Fruit fly (Drosophila melanogaster) whole organism, embryonic: ENCODE data around the gene Nepl14.

Source experiments
- Ada2b ChIP-seq: fragments of 200-800 bp; sonication (Bioruptor generic); IDR thresholded peaks from 2 replicates; pipeline ENCODE4 v1.3.6; 2022; ENCODE audit warnings: missing biosample characterization, missing genetic modification characterization
- Antp ChIP-seq: fragments of 200-800 bp; sonication (Bioruptor generic); optimal IDR thresholded peaks from 3 replicates; lab custom pipeline; 2016; ENCODE audit warnings: missing biosample characterization, missing genetic modification characterization
- BEAF-32 ChIP-seq: fragments of 200-800 bp; sonication (Bioruptor generic); optimal IDR thresholded peaks from 3 replicates; lab custom pipeline; 2017; ENCODE audit warnings: missing biosample characterization, missing genetic modification characterization, mild to moderate bottlenecking, moderate library complexity, missing genetic modification reagents
- Bdp1 ChIP-seq: fragments of 200-800 bp; sonication (Bioruptor generic); optimal IDR thresholded peaks from 3 replicates; lab custom pipeline; 2016; ENCODE audit warnings: missing biosample characterization, missing genetic modification characterization
- CG10274 ChIP-seq: fragments of 200-800 bp; sonication (Bioruptor generic); optimal IDR thresholded peaks from 3 replicates; lab custom pipeline; 2017; ENCODE audit warnings: missing biosample characterization, mild to moderate bottlenecking, missing genetic modification characterization
- CG11695 ChIP-seq: fragments of 200-800 bp; sonication (Bioruptor generic); IDR thresholded peaks from 3 replicates; pipeline ENCODE4 v1.3.6; 2022; ENCODE audit warnings: missing biosample characterization, missing genetic modification characterization
- CG11696 ChIP-seq: fragments of 200-800 bp; sonication (Bioruptor generic); IDR thresholded peaks from 2 replicates; pipeline ENCODE4 v1.3.6; 2022; ENCODE audit warnings: missing biosample characterization, missing genetic modification characterization
- CG11723 ChIP-seq: fragments of 200-800 bp; sonication (Bioruptor generic); optimal IDR thresholded peaks from 2 replicates; lab custom pipeline; 2017; ENCODE audit warnings: missing biosample characterization, mild to moderate bottlenecking, missing genetic modification characterization
- CG1603 ChIP-seq: fragments of 200-800 bp; sonication (Bioruptor generic); optimal IDR thresholded peaks from 2 replicates; lab custom pipeline; 2019; ENCODE audit warnings: missing biosample characterization, mild to moderate bottlenecking, missing genetic modification characterization, moderate library complexity
- CG17385 ChIP-seq: fragments of 200-800 bp; sonication (Bioruptor generic); optimal IDR thresholded peaks from 3 replicates; lab custom pipeline; 2018; ENCODE audit warnings: missing biosample characterization, mild to moderate bottlenecking, missing genetic modification characterization
- CG1832 ChIP-seq: fragments of 200-800 bp; sonication (Bioruptor generic); optimal IDR thresholded peaks from 2 replicates; lab custom pipeline; 2017; ENCODE audit warnings: missing biosample characterization, mild to moderate bottlenecking, missing genetic modification characterization, inconsistent platforms
- CG3065 ChIP-seq: fragments of 200-800 bp; sonication (Bioruptor generic); optimal IDR thresholded peaks from 2 replicates; lab custom pipeline; 2016; ENCODE audit warnings: missing biosample characterization, missing genetic modification characterization
- CG32532 ChIP-seq: fragments of 200-800 bp; sonication (Bioruptor generic); IDR thresholded peaks from 2 replicates; pipeline ENCODE4 v1.3.6; 2022; ENCODE audit warnings: missing biosample characterization, missing genetic modification characterization
- CG6654 ChIP-seq: fragments of 200-800 bp; sonication (Bioruptor generic); optimal IDR thresholded peaks from 2 replicates; lab custom pipeline; 2017; ENCODE audit warnings: missing biosample characterization, mild to moderate bottlenecking, missing genetic modification characterization
- CG6813 ChIP-seq: fragments of 200-800 bp; sonication (Bioruptor generic); optimal IDR thresholded peaks from 2 replicates; lab custom pipeline; 2017; ENCODE audit warnings: missing biosample characterization, missing genetic modification characterization, mild to moderate bottlenecking, moderate library complexity, missing genetic modification reagents
- CG8281 ChIP-seq: fragments of 200-800 bp; sonication (Bioruptor generic); optimal IDR thresholded peaks from 2 replicates; lab custom pipeline; 2018; ENCODE audit warnings: missing biosample characterization, mild to moderate bottlenecking, missing genetic modification characterization, moderate library complexity
- CG8290 ChIP-seq, 3 experiments: fragments of 200-800 bp; sonication (Bioruptor generic); optimal IDR thresholded peaks; 2 replicates each; lab custom pipeline; 2016 to 2019; ENCODE audit warnings: missing biosample characterization in 3 of 3, missing genetic modification characterization in 3 of 3, mild to moderate bottlenecking in 2 of 3, moderate library complexity in 1 of 3
- CG8359 ChIP-seq: fragments of 200-800 bp; sonication (Bioruptor generic); optimal IDR thresholded peaks from 2 replicates; lab custom pipeline; 2017; ENCODE audit warnings: missing biosample characterization, mild to moderate bottlenecking, missing genetic modification characterization, borderline replicate concordance
- Drgx ChIP-seq: fragments of 200-800 bp; sonication (Bioruptor generic); IDR thresholded peaks from 2 replicates; pipeline ENCODE4 v1.3.6; 2022; ENCODE audit warnings: missing biosample characterization, missing genetic modification characterization
- Eip74EF ChIP-seq, 2 experiments: fragments of 200-800 bp in 1 of 2; fragments of >200 bp in 1 of 2; sonication (Bioruptor generic) in 1 of 2; optimal IDR thresholded peaks; 2 replicates each; lab custom pipeline; 2017 to 2019; ENCODE audit warnings: missing biosample characterization in 2 of 2, missing genetic modification characterization in 2 of 2, mild to moderate bottlenecking in 1 of 2, moderate library complexity in 1 of 2
- Fer2 ChIP-seq: fragments of 200-800 bp; sonication (Bioruptor generic); optimal IDR thresholded peaks from 2 replicates; lab custom pipeline; 2018; ENCODE audit warnings: missing biosample characterization, mild to moderate bottlenecking, missing genetic modification characterization, moderate library complexity
- GATAe ChIP-seq: fragments of 200-800 bp; sonication (Bioruptor generic); conservative IDR thresholded peaks from 2 replicates; pipeline ENCODE4 v1.3.6; 2022; ENCODE audit warnings: missing biosample characterization, missing genetic modification characterization
- Med ChIP-seq: fragments of 200-800 bp; sonication (Bioruptor generic); peaks from one replicate; lab custom pipeline; 2016; ENCODE audit warnings: missing biosample characterization, missing genetic modification characterization, mild to moderate bottlenecking, inconsistent platforms, moderate library complexity
- Poxn ChIP-seq: fragments of 200-800 bp; sonication (Bioruptor generic); IDR thresholded peaks from 2 replicates; pipeline ENCODE4 v1.3.6; 2022; ENCODE audit warnings: missing biosample characterization, missing genetic modification characterization
- Side ChIP-seq: fragments of 200-800 bp; sonication (Bioruptor generic); optimal IDR thresholded peaks from 2 replicates; lab custom pipeline; 2016; ENCODE audit warnings: missing biosample characterization, missing genetic modification characterization
- Ssrp ChIP-seq: fragments of 200-800 bp; sonication (Bioruptor generic); optimal IDR thresholded peaks from 2 replicates; lab custom pipeline; 2018; ENCODE audit warnings: missing biosample characterization, mild to moderate bottlenecking, missing genetic modification characterization, moderate library complexity
- Stat92E ChIP-seq, 3 experiments: fragments of >200 bp in 2 of 3; fragments of 200-800 bp in 1 of 3; sonication (Bioruptor generic) in 1 of 3; optimal IDR thresholded peaks; 2 replicates each; lab custom pipeline; 2017 to 2019; ENCODE audit warnings: missing biosample characterization in 3 of 3, missing genetic modification characterization in 3 of 3, mild to moderate bottlenecking in 1 of 3, moderate library complexity in 1 of 3
- Xrp1 ChIP-seq: fragments of 200-800 bp; sonication (Bioruptor generic); IDR thresholded peaks from 2 replicates; pipeline ENCODE4 v1.3.6; 2022; ENCODE audit warnings: missing biosample characterization, missing genetic modification characterization
- caup ChIP-seq: fragments of 200-800 bp; sonication (Bioruptor generic); optimal IDR thresholded peaks from 3 replicates; lab custom pipeline; 2017; ENCODE audit warnings: missing biosample characterization, mild to moderate bottlenecking, missing genetic modification characterization, moderate library complexity; ENCODE audit not compliant: severe bottlenecking
- cg ChIP-seq: fragments of 200-800 bp; sonication (Bioruptor generic); optimal IDR thresholded peaks from 3 replicates; lab custom pipeline; 2019; ENCODE audit warnings: missing biosample characterization, mild to moderate bottlenecking, missing genetic modification characterization, moderate library complexity
- chinmo ChIP-seq: fragments of 200-800 bp; sonication (Bioruptor generic); IDR thresholded peaks from 4 replicates; pipeline ENCODE4 v1.3.6; 2022; ENCODE audit warnings: missing biosample characterization, missing genetic modification characterization; ENCODE audit not compliant: partially characterized antibody
- ci ChIP-seq: fragments of 200-800 bp; sonication (Bioruptor generic); IDR thresholded peaks from 3 replicates; pipeline ENCODE4 v1.3.6; 2022; ENCODE audit warnings: missing biosample characterization, missing genetic modification characterization
- exex ChIP-seq: fragments of 200-800 bp; sonication (Bioruptor generic); optimal IDR thresholded peaks from 4 replicates; lab custom pipeline; 2018; ENCODE audit warnings: missing biosample characterization, mild to moderate bottlenecking, missing genetic modification characterization, moderate library complexity
- hkb ChIP-seq, 2 experiments: fragments of 200-800 bp in 1 of 2; fragments of >200 bp in 1 of 2; sonication (Bioruptor generic) in 1 of 2; IDR thresholded peaks in 1 of 2; optimal IDR thresholded peaks in 1 of 2; 2 replicates each; pipeline versions ENCODE4 v1.3.6 to Lab custom; 2017 to 2022; ENCODE audit warnings: missing biosample characterization in 1 of 2, missing genetic modification characterization in 1 of 2
- jigr1 ChIP-seq: fragments of 200-800 bp; sonication (Bioruptor generic); IDR thresholded peaks from 3 replicates; pipeline ENCODE4 v1.3.6; 2022; ENCODE audit warnings: missing biosample characterization, missing genetic modification characterization
- kah ChIP-seq: fragments of 200-800 bp; sonication (Bioruptor generic); optimal IDR thresholded peaks from 2 replicates; lab custom pipeline; 2018; ENCODE audit warnings: missing biosample characterization, mild to moderate bottlenecking, missing genetic modification characterization
- lov ChIP-seq, 2 experiments: fragments of 200-800 bp in 1 of 2; fragments of >200 bp in 1 of 2; sonication (Bioruptor generic) in 1 of 2; IDR thresholded peaks in 1 of 2; optimal IDR thresholded peaks in 1 of 2; 2 replicates in 1 of 2; 3 replicates in 1 of 2; pipeline versions ENCODE4 v1.3.6 to Lab custom; 2017 to 2022; ENCODE audit warnings: missing biosample characterization in 1 of 2, missing genetic modification characterization in 1 of 2
- nerfin-1 ChIP-seq: fragments of 200-800 bp; sonication (Bioruptor generic); optimal IDR thresholded peaks from 3 replicates; lab custom pipeline; 2019; ENCODE audit warnings: missing biosample characterization, mild to moderate bottlenecking, missing genetic modification characterization, moderate library complexity
- oc ChIP-seq: fragments of 200-800 bp; sonication (Bioruptor generic); optimal IDR thresholded peaks from 2 replicates; lab custom pipeline; 2018; ENCODE audit warnings: missing biosample characterization, mild to moderate bottlenecking, missing genetic modification characterization, moderate library complexity
- onecut ChIP-seq: fragments of 200-800 bp; sonication (Bioruptor generic); IDR thresholded peaks from 2 replicates; pipeline ENCODE4 v1.3.6; 2022; ENCODE audit warnings: missing biosample characterization, missing genetic modification characterization
- pan ChIP-seq, 4 experiments: fragments of >200 bp in 3 of 4; fragments of 200-800 bp in 1 of 4; sonication (Bioruptor generic) in 1 of 4; optimal IDR thresholded peaks in 3 of 4; IDR thresholded peaks in 1 of 4; 2 replicates each; pipeline versions ENCODE4 v1.3.6 to Lab custom; 2017 to 2022; ENCODE audit warnings: missing biosample characterization in 2 of 4, missing genetic modification characterization in 2 of 4, mixed read lengths in 1 of 4
- sd ChIP-seq: fragments of 200-800 bp; sonication (Bioruptor generic); optimal IDR thresholded peaks from 3 replicates; lab custom pipeline; 2018; ENCODE audit warnings: missing biosample characterization, mild to moderate bottlenecking, missing genetic modification characterization, moderate library complexity
- slbo ChIP-seq: fragments of 200-800 bp; sonication (Bioruptor generic); IDR thresholded peaks from 2 replicates; pipeline ENCODE4 v1.3.6; 2022; ENCODE audit warnings: missing biosample characterization, missing genetic modification characterization
- unpg ChIP-seq: fragments of 200-800 bp; sonication (Bioruptor generic); optimal IDR thresholded peaks from 3 replicates; lab custom pipeline; 2018; ENCODE audit warnings: missing biosample characterization, mild to moderate bottlenecking, missing genetic modification characterization, moderate library complexity

The Nepl14 gene

dm6 chr3R:22751111-22751510, 12.4 kb downstream of the Nepl14 start:
- TF ChIP-seq CG1832 (GFP tag; lab: Kevin White, UChicago) (no peak), CG17385 (GFP tag; lab: Kevin White, UChicago) (no peak), Med (GFP tag; lab: Kevin White, UChicago) (peak; percentile 75), CG8281 (tag; lab: Kevin White, UChicago) (no peak), unpg (GFP tag; lab: Kevin White, UChicago) (peak; percentile 2), cg (GFP tag; lab: Kevin White, UChicago) (peak; percentile 60), CG8290 (GFP tag; optimal IDR thresholded peaks at IDR 0.05; lab: Kevin White, UChicago) (no peak), CG8290 (tag; optimal IDR thresholded peaks at IDR 0.05; lab: Kevin White, UChicago) (peak in 1 of 2 experiments; percentile 5), Antp (GFP tag; lab: Kevin White, UChicago) (no peak), CG1603 (tag; lab: Kevin White, UChicago) (peak; percentile 3), onecut (GFP tag; lab: Robert Waterston, UW) (peak; percentile 49; the same call in 1 of the 2 replicates), CG11695 (GFP tag; lab: Robert Waterston, UW) (0 out of 3 replicates have a peak, but pooled peaks have one; percentile 17), ci (peak; percentile 5; the same call in 1 of the 3 replicates), Xrp1 (GFP tag; lab: Robert Waterston, UW) (0 out of 2 replicates have a peak, but pooled peaks have one; percentile 19), nerfin-1 (tag; lab: Kevin White, UChicago) (peak; percentile 15), BEAF-32 (GFP tag; lab: Kevin White, UChicago) (no peak), CG11696 (GFP tag; lab: Robert Waterston, UW) (peak; percentile 57), jigr1 (GFP tag; lab: Robert Waterston, UW) (no peak), slbo (GFP tag; lab: Robert Waterston, UW) (peak; percentile 15; the same call in 1 of the 2 replicates), hkb (optimal IDR thresholded peaks at IDR 0.05; lab: Kevin White, UChicago) (no peak), hkb (GFP tag; IDR thresholded peaks at IDR 0.05; lab: Robert Waterston, UW) (peak; percentile 35; the same call in 1 of the 2 replicates), pan (optimal IDR thresholded peaks at IDR 0.05; lab: Kevin White, UChicago) (no peak), pan (GFP tag; optimal IDR thresholded peaks at IDR 0.05 in 1 of 2, IDR thresholded peaks at IDR 0.05 in 1 of 2) (peak in 1 of 2 experiments; percentile 6), Ada2b (GFP tag; lab: Robert Waterston, UW) (peak; percentile 23; the same call in 1 of the 2 replicates), Drgx (0 out of 2 replicates have a peak, but pooled peaks have one; percentile 28)

dm6 chr3R:22750534-22750947, 13.0 kb downstream of the Nepl14 start, which contains the start of the genes rumi, CG7029 and Usp12-46:
rumi (minus strand) TSS chr3R:22750597.
CG7029 (plus strand) TSS chr3R:22750901.
Usp12-46 (plus strand) TSS chr3R:22750901.
- peak; percentile 66 for TF ChIP-seq Fer2
- peak; percentile 82 for TF ChIP-seq Bdp1
- TF ChIP-seq CG17385 (GFP tag; lab: Kevin White, UChicago), result peak; percentile 71
- TF ChIP-seq CG8290 (GFP tag; optimal IDR thresholded peaks at IDR 0.05; lab: Kevin White, UChicago), result peak; percentile 83
- peak in 1 of 2 experiments; percentile 86 for TF ChIP-seq CG8290 (tag; optimal IDR thresholded peaks at IDR 0.05; lab: Kevin White, UChicago)
- peak; percentile 86; the same call in 3 of the 4 replicates for TF ChIP-seq chinmo (GFP tag; lab: Robert Waterston, UW)
- TF ChIP-seq CG10274, result peak; percentile 10
- TF ChIP-seq Ssrp (tag; lab: Kevin White, UChicago), result peak; percentile 86
- no peak for TF ChIP-seq lov (optimal IDR thresholded peaks at IDR 0.05; lab: Kevin White, UChicago)
- TF ChIP-seq lov (GFP tag; IDR thresholded peaks at IDR 0.05; lab: Robert Waterston, UW), result peak; percentile 84; the same call in 2 of the 3 replicates
- TF ChIP-seq CG32532 (GFP tag; lab: Robert Waterston, UW), result peak; percentile 89
- peak; percentile 59 for TF ChIP-seq CG11723 (GFP tag; lab: Kevin White, UChicago)
- TF ChIP-seq Side (GFP tag; lab: Kevin White, UChicago), result peak; percentile 91
- TF ChIP-seq kah (GFP tag; lab: Kevin White, UChicago), result no peak
- peak in 1 of 2 experiments; percentile 58 for TF ChIP-seq Eip74EF (GFP tag; optimal IDR thresholded peaks at IDR 0.05; lab: Kevin White, UChicago)
- TF ChIP-seq Stat92E (GFP tag; optimal IDR thresholded peaks at IDR 0.05; lab: Kevin White, UChicago), result peak in 1 of 3 experiments; percentile 18
- no peak for TF ChIP-seq exex
- peak; percentile 51 for TF ChIP-seq CG6813
- peak; percentile 44 for TF ChIP-seq CG6654 (GFP tag; lab: Kevin White, UChicago)
- peak; percentile 74 for TF ChIP-seq CG3065 (GFP tag; lab: Kevin White, UChicago)
- TF ChIP-seq oc, result peak; percentile 77
- no peak for TF ChIP-seq sd (tag; lab: Kevin White, UChicago)
- TF ChIP-seq CG8359 (GFP tag; lab: Kevin White, UChicago), result peak; percentile 32
- peak; percentile 28; the same call in 1 of the 2 replicates for TF ChIP-seq GATAe (GFP tag; lab: Robert Waterston, UW)
- TF ChIP-seq caup (GFP tag; lab: Kevin White, UChicago), result peak; percentile 73
- TF ChIP-seq Poxn (GFP tag; lab: Robert Waterston, UW), result peak; percentile 61; the same call in 1 of the 2 replicates
- TF ChIP-seq CG1832 (GFP tag; lab: Kevin White, UChicago), result no peak
